Fruit fly (Drosophila melanogaster) whole organism, prepupa: ENCODE results near the gene sordd2.

Experiments
- CG6792 ChIP-seq: fragments of 200-800 bp; sonication (Bioruptor generic); optimal IDR thresholded peaks from 3 replicates; lab custom pipeline; 2016; ENCODE audit warnings: missing biosample characterization, missing genetic modification characterization
- CG8632 ChIP-seq: fragments of 200-800 bp; sonication (Bioruptor generic); optimal IDR thresholded peaks from 3 replicates; lab custom pipeline; 2016; ENCODE audit warnings: missing biosample characterization, missing genetic modification characterization
- Hr39 ChIP-seq: fragments of 200-800 bp; sonication (Bioruptor generic); optimal IDR thresholded peaks from 2 replicates; lab custom pipeline; 2016; ENCODE audit warnings: missing biosample characterization, missing genetic modification characterization

- no peak for TF ChIP-seq Hr39 (GFP tag; lab: Kevin White, UChicago)
- no peak for TF ChIP-seq CG8632 (GFP tag; lab: Kevin White, UChicago)
- no peak for TF ChIP-seq CG6792 (GFP tag; lab: Kevin White, UChicago)
These were observed 26.3 kb downstream of the sordd2 start, which contains the start of gene CG43672 for dm6 chrX:15772663-15773062.
